Fruit fly (Drosophila melanogaster): Measurements from ENCODE around the gene LysX.

The LysX gene

dm6 chr3L:1204674-1205547, 9.8 kb upstream of the LysX start, which contains the start of gene CG9119:
CG9119 (minus strand) TSS chr3L:1204795.
- TF ChIP-seq Myc (optimal IDR thresholded peaks at IDR 0.05): no peak
- no peak for TF ChIP-seq ttk (optimal IDR thresholded peaks at IDR 0.05)
- TF ChIP-seq h (optimal IDR thresholded peaks at IDR 0.05): no peak

- TF ChIP-seq Myc (optimal IDR thresholded peaks at IDR 0.05): no peak
- TF ChIP-seq psq (optimal IDR thresholded peaks at IDR 0.05): no peak
- TF ChIP-seq Sin3A (optimal IDR thresholded peaks at IDR 0.05): no peak
- TF ChIP-seq ttk (optimal IDR thresholded peaks at IDR 0.05): no peak
- TF ChIP-seq insv (optimal IDR thresholded peaks at IDR 0.05): no peak
- no peak for TF ChIP-seq h (optimal IDR thresholded peaks at IDR 0.05)
Observed at dm6 chr3L:1203855-1204431, 8.8 kb upstream of the LysX start.

- TF ChIP-seq psq (optimal IDR thresholded peaks at IDR 0.05): no peak
- TF ChIP-seq insv (optimal IDR thresholded peaks at IDR 0.05): no peak
- no peak for TF ChIP-seq Myc (optimal IDR thresholded peaks at IDR 0.05)
- no peak for TF ChIP-seq ttk (optimal IDR thresholded peaks at IDR 0.05)
- no peak for TF ChIP-seq h (optimal IDR thresholded peaks at IDR 0.05)
- no peak for TF ChIP-seq Sin3A (optimal IDR thresholded peaks at IDR 0.05)
Observed at dm6 chr3L:1202588-1203195, 7.6 kb upstream of the LysX start, which contains the start of gene meep. meep (minus strand) TSS chr3L:1203036.

- TF ChIP-seq psq (optimal IDR thresholded peaks at IDR 0.05) (no peak), h (optimal IDR thresholded peaks at IDR 0.05) (no peak), Sin3A (optimal IDR thresholded peaks at IDR 0.05) (no peak), insv (optimal IDR thresholded peaks at IDR 0.05) (no peak), ttk (optimal IDR thresholded peaks at IDR 0.05) (no peak), Myc (optimal IDR thresholded peaks at IDR 0.05) (no peak)
Observed at dm6 chr3L:1200357-1201051, 5.4 kb upstream of the LysX start, which contains the start of gene mwh. mwh (plus strand) TSS chr3L:1200786.

dm6 chr3L:1195868-1196552, 908 bp upstream of the LysX start, which contains the start of gene Aplip1:
Aplip1 (plus strand) TSS chr3L:1196317.
- TF ChIP-seq psq (optimal IDR thresholded peaks at IDR 0.05) (no peak), ttk (optimal IDR thresholded peaks at IDR 0.05) (no peak), Sin3A (optimal IDR thresholded peaks at IDR 0.05) (no peak), Myc (optimal IDR thresholded peaks at IDR 0.05) (no peak), h (optimal IDR thresholded peaks at IDR 0.05) (no peak), insv (optimal IDR thresholded peaks at IDR 0.05) (no peak)

dm6 chr3L:1193123-1193844, 1.8 kb downstream of the LysX start, which contains the start of gene Trhn:
Trhn (minus strand) TSS chr3L:1193173.
- TF ChIP-seq psq (optimal IDR thresholded peaks at IDR 0.05): no peak
- TF ChIP-seq h (optimal IDR thresholded peaks at IDR 0.05): no peak
- no peak for TF ChIP-seq insv (optimal IDR thresholded peaks at IDR 0.05)
- no peak for TF ChIP-seq Sin3A (optimal IDR thresholded peaks at IDR 0.05)
- no peak for TF ChIP-seq ttk (optimal IDR thresholded peaks at IDR 0.05)
- no peak for TF ChIP-seq Myc (optimal IDR thresholded peaks at IDR 0.05)

- TF ChIP-seq ttk (optimal IDR thresholded peaks at IDR 0.05) (no peak), insv (optimal IDR thresholded peaks at IDR 0.05) (no peak), Sin3A (optimal IDR thresholded peaks at IDR 0.05) (no peak), Myc (optimal IDR thresholded peaks at IDR 0.05) (no peak), h (optimal IDR thresholded peaks at IDR 0.05) (no peak), psq (optimal IDR thresholded peaks at IDR 0.05) (no peak)
Observed at dm6 chr3L:1188936-1189659, 6.0 kb downstream of the LysX start, which contains the start of gene CG13912. CG13912 (plus strand) TSS chr3L:1189588.

- no peak for TF ChIP-seq ttk (optimal IDR thresholded peaks at IDR 0.05)
- TF ChIP-seq psq (optimal IDR thresholded peaks at IDR 0.05): no peak
Observed at dm6 chr3L:1183467-1183866, 11.6 kb downstream of the LysX start.

- no peak for TF ChIP-seq insv (optimal IDR thresholded peaks at IDR 0.05)
- no peak for TF ChIP-seq psq (optimal IDR thresholded peaks at IDR 0.05)
- no peak for TF ChIP-seq Myc (optimal IDR thresholded peaks at IDR 0.05)
- no peak for TF ChIP-seq Sin3A (optimal IDR thresholded peaks at IDR 0.05)
- no peak for TF ChIP-seq ttk (optimal IDR thresholded peaks at IDR 0.05)
- TF ChIP-seq h (optimal IDR thresholded peaks at IDR 0.05): no peak
Observed at dm6 chr3L:1178115-1178583, 17.0 kb downstream of the LysX start.

- TF ChIP-seq Sin3A (optimal IDR thresholded peaks at IDR 0.05) (no peak), insv (optimal IDR thresholded peaks at IDR 0.05) (no peak), h (optimal IDR thresholded peaks at IDR 0.05) (no peak), Myc (optimal IDR thresholded peaks at IDR 0.05) (no peak), ttk (optimal IDR thresholded peaks at IDR 0.05) (no peak), psq (optimal IDR thresholded peaks at IDR 0.05) (no peak)
Observed at dm6 chr3L:1177085-1177484, 18.0 kb downstream of the LysX start, which contains the start of gene bab2. bab2 (minus strand) TSS chr3L:1177276.
